Fruit fly (Drosophila melanogaster) whole organism, embryonic: ENCODE measurements around the gene IntS9.

Experiments used
- Atf-2 ChIP-seq: fragments of 200-800 bp; sonication (Bioruptor generic); optimal IDR thresholded peaks from 2 replicates; lab custom pipeline; 2016; ENCODE audit warnings: missing biosample characterization, missing genetic modification characterization
- B-H1 ChIP-seq: fragments of 200-800 bp; sonication (Bioruptor generic); IDR thresholded peaks from 3 replicates; pipeline ENCODE4 v1.3.6; 2022; ENCODE audit warnings: missing biosample characterization, missing genetic modification characterization
- CG10267 ChIP-seq: fragments of 200-800 bp; sonication (Bioruptor generic); optimal IDR thresholded peaks from 2 replicates; lab custom pipeline; 2018; ENCODE audit warnings: missing biosample characterization, mild to moderate bottlenecking, missing genetic modification characterization, moderate library complexity
- CG10274 ChIP-seq: fragments of 200-800 bp; sonication (Bioruptor generic); optimal IDR thresholded peaks from 3 replicates; lab custom pipeline; 2017; ENCODE audit warnings: missing biosample characterization, mild to moderate bottlenecking, missing genetic modification characterization
- CG10366 ChIP-seq: fragments of 200-800 bp; sonication (Bioruptor generic); IDR thresholded peaks from 2 replicates; pipeline ENCODE4 v1.3.6; 2022; ENCODE audit warnings: missing biosample characterization, missing genetic modification characterization
- CG11696 ChIP-seq: fragments of 200-800 bp; sonication (Bioruptor generic); IDR thresholded peaks from 2 replicates; pipeline ENCODE4 v1.3.6; 2022; ENCODE audit warnings: missing biosample characterization, missing genetic modification characterization
- CG12155 ChIP-seq: fragments of 200-800 bp; sonication (Bioruptor generic); optimal IDR thresholded peaks from 3 replicates; lab custom pipeline; 2016; ENCODE audit warnings: missing biosample characterization, missing genetic modification characterization
- CG13775 ChIP-seq: fragments of 200-800 bp; sonication (Bioruptor generic); optimal IDR thresholded peaks from 3 replicates; lab custom pipeline; 2017; ENCODE audit warnings: missing biosample characterization, mild to moderate bottlenecking, missing genetic modification characterization
- CG15514 ChIP-seq: fragments of 200-800 bp; sonication (Bioruptor generic); optimal IDR thresholded peaks from 3 replicates; lab custom pipeline; 2017; ENCODE audit warnings: missing biosample characterization, missing genetic modification characterization, mild to moderate bottlenecking, moderate library complexity, missing genetic modification reagents
- CG1647 ChIP-seq: fragments of 200-800 bp; sonication (Bioruptor generic); optimal IDR thresholded peaks from 3 replicates; lab custom pipeline; 2016; ENCODE audit warnings: missing biosample characterization, missing genetic modification characterization
- CG16813 ChIP-seq: fragments of 200-800 bp; sonication (Bioruptor generic); IDR thresholded peaks from 3 replicates; pipeline ENCODE4 v1.3.6; 2022; ENCODE audit warnings: missing biosample characterization, missing genetic modification characterization; ENCODE audit not compliant: partially characterized antibody
- CG2116 ChIP-seq: fragments of 200-800 bp; sonication (Bioruptor generic); optimal IDR thresholded peaks from 3 replicates; lab custom pipeline; 2018; ENCODE audit warnings: missing biosample characterization, mild to moderate bottlenecking, missing genetic modification characterization
- CG2712 ChIP-seq: fragments of 200-800 bp; optimal IDR thresholded peaks from 3 replicates; lab custom pipeline; 2019; ENCODE audit warnings: missing biosample characterization, mild to moderate bottlenecking, missing genetic modification characterization, moderate library complexity
- CG3065 ChIP-seq: fragments of 200-800 bp; sonication (Bioruptor generic); optimal IDR thresholded peaks from 2 replicates; lab custom pipeline; 2016; ENCODE audit warnings: missing biosample characterization, missing genetic modification characterization
- CG3163 ChIP-seq: fragments of 200-800 bp; sonication (Bioruptor generic); optimal IDR thresholded peaks from 3 replicates; lab custom pipeline; 2016; ENCODE audit warnings: missing biosample characterization, missing genetic modification characterization
- CG32767 ChIP-seq: fragments of 200-800 bp; sonication (Bioruptor generic); IDR thresholded peaks from 2 replicates; pipeline ENCODE4 v1.3.6; 2022; ENCODE audit warnings: missing biosample characterization, missing genetic modification characterization
- CG3847 ChIP-seq: fragments of 200-800 bp; sonication (Bioruptor generic); IDR thresholded peaks from 2 replicates; pipeline ENCODE4 v1.3.6; 2022; ENCODE audit warnings: missing biosample characterization, missing genetic modification characterization
- CG4617 ChIP-seq: fragments of 200-800 bp; sonication (Bioruptor generic); optimal IDR thresholded peaks from 3 replicates; lab custom pipeline; 2016; ENCODE audit warnings: missing biosample characterization, missing genetic modification characterization, borderline replicate concordance
- CG4707 ChIP-seq: fragments of 200-800 bp; sonication (Bioruptor generic); optimal IDR thresholded peaks from 2 replicates; lab custom pipeline; 2018; ENCODE audit warnings: missing biosample characterization, mild to moderate bottlenecking, missing genetic modification characterization, moderate library complexity
- CkIIα-i1 ChIP-seq: fragments of 200-800 bp; sonication (Bioruptor generic); IDR thresholded peaks from 2 replicates; pipeline ENCODE4 v1.3.6; 2022; ENCODE audit warnings: missing biosample characterization, missing genetic modification characterization
- Doc3 ChIP-seq: fragments of 200-800 bp; sonication (Bioruptor generic); IDR thresholded peaks from 3 replicates; pipeline ENCODE4 v1.3.6; 2022; ENCODE audit warnings: missing biosample characterization, missing genetic modification characterization; ENCODE audit not compliant: partially characterized antibody
- Ets65A ChIP-seq: fragments of 200-800 bp; sonication (Bioruptor generic); peaks from one replicate; lab custom pipeline; 2016; ENCODE audit warnings: missing biosample characterization, missing genetic modification characterization
- Ets97D ChIP-seq: fragments of 200-800 bp; sonication (Bioruptor generic); optimal IDR thresholded peaks from 3 replicates; lab custom pipeline; 2016; ENCODE audit warnings: missing biosample characterization, missing genetic modification characterization
- Gsc ChIP-seq: fragments of 200-800 bp; sonication (Bioruptor generic); IDR thresholded peaks from 2 replicates; pipeline ENCODE4 v1.3.6; 2022; ENCODE audit warnings: missing biosample characterization, missing genetic modification characterization
- Lhr ChIP-seq: fragments of 200-800 bp; sonication (Bioruptor generic); optimal IDR thresholded peaks from 3 replicates; lab custom pipeline; 2017; ENCODE audit warnings: mild to moderate bottlenecking, missing biosample characterization, missing genetic modification reagents, missing genetic modification characterization
- Lim3 ChIP-seq: fragments of 200-800 bp; sonication (Bioruptor generic); IDR thresholded peaks from 2 replicates; pipeline ENCODE4 v1.3.6; 2022; ENCODE audit warnings: missing biosample characterization, missing genetic modification characterization
- PHDP ChIP-seq: fragments of 200-800 bp; sonication (Bioruptor generic); optimal IDR thresholded peaks from 3 replicates; lab custom pipeline; 2018; ENCODE audit warnings: missing biosample characterization, mild to moderate bottlenecking, missing genetic modification characterization, moderate library complexity
- Side ChIP-seq: fragments of 200-800 bp; sonication (Bioruptor generic); optimal IDR thresholded peaks from 2 replicates; lab custom pipeline; 2016; ENCODE audit warnings: missing biosample characterization, missing genetic modification characterization
- Sox102F ChIP-seq: fragments of 200-800 bp; sonication (Bioruptor generic); optimal IDR thresholded peaks from 2 replicates; lab custom pipeline; 2018; ENCODE audit warnings: missing biosample characterization, mild to moderate bottlenecking, missing genetic modification characterization, moderate library complexity
- Taf1 ChIP-seq: fragments of 200-800 bp; sonication (Bioruptor generic); IDR thresholded peaks from 2 replicates; pipeline ENCODE4 v1.3.6; 2022; ENCODE audit warnings: missing biosample characterization, missing genetic modification characterization
- Tbp ChIP-seq: fragments of >200 bp; optimal IDR thresholded peaks from 2 replicates; lab custom pipeline; 2018; ENCODE audit warnings: missing biosample characterization, missing genetic modification characterization
- abd-A ChIP-seq: fragments of 200-800 bp; sonication (Bioruptor generic); optimal IDR thresholded peaks from 3 replicates; lab custom pipeline; 2019; ENCODE audit warnings: missing biosample characterization, mild to moderate bottlenecking, missing genetic modification characterization, moderate library complexity
- al ChIP-seq: fragments of 200-800 bp; sonication (Bioruptor generic); IDR thresholded peaks from 2 replicates; pipeline ENCODE4 v1.3.6; 2022; ENCODE audit warnings: missing biosample characterization, missing genetic modification characterization
- ase ChIP-seq: fragments of 200-800 bp; sonication (Bioruptor generic); IDR thresholded peaks from 3 replicates; pipeline ENCODE4 v1.3.6; 2022; ENCODE audit warnings: missing biosample characterization, missing genetic modification characterization
- bowl ChIP-seq: fragments of 200-800 bp; sonication (Bioruptor generic); IDR thresholded peaks from 2 replicates; pipeline ENCODE4 v1.3.6; 2022; ENCODE audit warnings: missing biosample characterization, missing genetic modification characterization
- br ChIP-seq: fragments of >200 bp; optimal IDR thresholded peaks from 2 replicates; lab custom pipeline; 2017
- caup ChIP-seq: fragments of 200-800 bp; sonication (Bioruptor generic); optimal IDR thresholded peaks from 3 replicates; lab custom pipeline; 2017; ENCODE audit warnings: missing biosample characterization, mild to moderate bottlenecking, missing genetic modification characterization, moderate library complexity; ENCODE audit not compliant: severe bottlenecking
- chm ChIP-seq: fragments of 200-800 bp; sonication (Bioruptor generic); IDR thresholded peaks from 2 replicates; pipeline ENCODE4 v1.3.6; 2022; ENCODE audit warnings: missing biosample characterization, missing genetic modification characterization
- da ChIP-seq: fragments of 200-800 bp; sonication (Bioruptor generic); optimal IDR thresholded peaks from 2 replicates; lab custom pipeline; 2016; ENCODE audit warnings: missing biosample characterization, missing genetic modification characterization
- exex ChIP-seq: fragments of 200-800 bp; sonication (Bioruptor generic); optimal IDR thresholded peaks from 4 replicates; lab custom pipeline; 2018; ENCODE audit warnings: missing biosample characterization, mild to moderate bottlenecking, missing genetic modification characterization, moderate library complexity
- fru ChIP-seq: fragments of >200 bp; optimal IDR thresholded peaks from 2 replicates; lab custom pipeline; 2017
- gfzf ChIP-seq: fragments of 200-800 bp; sonication (Bioruptor generic); optimal IDR thresholded peaks from 2 replicates; lab custom pipeline; 2016; ENCODE audit warnings: missing biosample characterization, mild to moderate bottlenecking, missing genetic modification characterization, moderate library complexity
- lola ChIP-seq, 3 experiments: fragments of >200 bp in 2 of 3; fragments of 200-800 bp in 1 of 3; sonication (Bioruptor generic) in 1 of 3; optimal IDR thresholded peaks; 2 replicates each; lab custom pipeline; 2017 to 2019; ENCODE audit warnings: missing biosample characterization in 3 of 3, missing genetic modification characterization in 3 of 3, mild to moderate bottlenecking in 1 of 3, moderate library complexity in 1 of 3
- mld ChIP-seq: fragments of 200-800 bp; sonication (Bioruptor generic); IDR thresholded peaks from 3 replicates; pipeline ENCODE4 v1.3.6; 2022; ENCODE audit warnings: missing biosample characterization, missing genetic modification characterization; ENCODE audit not compliant: partially characterized antibody
- nerfin-2 ChIP-seq: fragments of 200-800 bp; sonication (Bioruptor generic); IDR thresholded peaks from 2 replicates; pipeline ENCODE4 v1.3.6; 2022; ENCODE audit warnings: missing biosample characterization, missing genetic modification characterization; ENCODE audit not compliant: partially characterized antibody
- pan ChIP-seq, 4 experiments: fragments of >200 bp in 3 of 4; fragments of 200-800 bp in 1 of 4; sonication (Bioruptor generic) in 1 of 4; optimal IDR thresholded peaks in 3 of 4; IDR thresholded peaks in 1 of 4; 2 replicates each; pipeline versions ENCODE4 v1.3.6 to Lab custom; 2017 to 2022; ENCODE audit warnings: missing biosample characterization in 2 of 4, missing genetic modification characterization in 2 of 4, mixed read lengths in 1 of 4
- repo ChIP-seq: fragments of 200-800 bp; sonication (Bioruptor generic); optimal IDR thresholded peaks from 2 replicates; lab custom pipeline; 2016; ENCODE audit warnings: missing biosample characterization, missing genetic modification characterization
- rib ChIP-seq: fragments of 200-800 bp; sonication (Bioruptor generic); IDR thresholded peaks from 2 replicates; pipeline ENCODE4 v1.3.6; 2022; ENCODE audit warnings: missing biosample characterization, missing genetic modification characterization
- vnd ChIP-seq: fragments of 200-800 bp; sonication (Bioruptor generic); IDR thresholded peaks from 3 replicates; pipeline ENCODE4 v1.3.6; 2022; ENCODE audit warnings: missing biosample characterization, missing genetic modification characterization; ENCODE audit not compliant: partially characterized antibody
- zfh1 ChIP-seq: fragments of 200-800 bp; sonication (Bioruptor generic); IDR thresholded peaks from 3 replicates; pipeline ENCODE4 v1.3.6; 2022; ENCODE audit warnings: missing biosample characterization, missing genetic modification characterization

Gene IntS9

DNA sequence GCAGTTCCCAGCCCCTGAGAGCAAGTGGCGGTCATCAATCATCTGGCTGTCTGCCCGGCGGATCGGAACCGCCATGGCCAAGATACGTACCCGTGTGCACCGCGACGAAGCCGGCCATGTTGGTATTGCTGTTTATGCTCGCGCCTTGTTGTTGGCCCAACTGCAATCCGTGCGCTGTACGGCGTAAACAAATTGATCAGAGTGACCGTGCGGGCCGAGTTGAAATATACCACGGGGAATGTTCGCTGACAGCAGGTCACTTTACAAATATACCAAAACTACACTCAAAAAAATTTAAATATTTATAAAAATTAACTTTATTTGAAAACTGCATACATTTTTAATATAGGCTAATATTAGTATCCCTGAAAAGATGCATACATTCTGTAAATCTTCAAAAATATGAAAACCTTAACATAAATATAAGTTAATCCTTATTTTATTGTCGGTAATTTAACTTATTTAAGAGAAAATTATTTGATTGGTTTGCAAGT, 18.1 kb downstream of the IntS9 start, which contains the start of gene Tasp1 (continued):
- TF ChIP-seq pan (optimal IDR thresholded peaks at IDR 0.05; lab: Kevin White, UChicago) (no peak), pan (GFP tag; optimal IDR thresholded peaks at IDR 0.05 in 1 of 2, IDR thresholded peaks at IDR 0.05 in 1 of 2) (peak in 1 of 2 experiments; percentile 87), CG1647 (GFP tag; lab: Kevin White, UChicago) (no peak), Gsc (no peak), CG11696 (GFP tag; lab: Robert Waterston, UW) (no peak), CG10366 (GFP tag; lab: Robert Waterston, UW) (peak; percentile 38; the same call in 1 of the 2 replicates), al (GFP tag; lab: Robert Waterston, UW) (peak; percentile 52; the same call in 1 of the 2 replicates), zfh1 (GFP tag; lab: Robert Waterston, UW) (peak; percentile 73; the same call in 2 of the 3 replicates), fru (lab: Kevin White, UChicago) (no peak), Ets65A (GFP tag; lab: Kevin White, UChicago) (peak; percentile 69), abd-A (no peak), Lim3 (GFP tag; lab: Robert Waterston, UW) (no peak), CG32767 (GFP tag; lab: Robert Waterston, UW) (peak; percentile 52; the same call in 1 of the 2 replicates), Tbp (no peak), Taf1 (GFP tag; lab: Robert Waterston, UW) (0 out of 2 replicates have a peak, but pooled peaks have one; percentile 32), CG16813 (GFP tag; lab: Robert Waterston, UW) (no peak), vnd (GFP tag; lab: Robert Waterston, UW) (no peak), bowl (GFP tag; lab: Robert Waterston, UW) (no peak), br (lab: Kevin White, UChicago) (no peak), Sox102F (no peak), mld (GFP tag; lab: Robert Waterston, UW) (no peak), lola (GFP tag; optimal IDR thresholded peaks at IDR 0.05; lab: Kevin White, UChicago) (peak in 1 of 3 experiments; percentile 69), Ets97D (GFP tag; lab: Kevin White, UChicago) (no peak), Side (GFP tag; lab: Kevin White, UChicago) (peak; percentile 22), B-H1 (peak; percentile 43; the same call in 1 of the 3 replicates), exex (tag; lab: Kevin White, UChicago) (no peak), CG12155 (peak; percentile 59), CG4617 (GFP tag; lab: Kevin White, UChicago) (peak; percentile 75), PHDP (tag; lab: Kevin White, UChicago) (peak; percentile 75), caup (peak; percentile 48), CG13775 (GFP tag; lab: Kevin White, UChicago) (peak; percentile 49), CkIIα-i1 (GFP tag; lab: Robert Waterston, UW) (no peak), Atf-2 (GFP tag; lab: Kevin White, UChicago) (no peak), CG15514 (peak; percentile 58), CG10274 (no peak), gfzf (GFP tag; lab: Kevin White, UChicago) (peak; percentile 73), rib (peak; percentile 39; the same call in 1 of the 2 replicates), Doc3 (GFP tag; lab: Robert Waterston, UW) (no peak), repo (GFP tag; lab: Kevin White, UChicago) (no peak), CG3847 (GFP tag; lab: Robert Waterston, UW) (peak; percentile 56), da (GFP tag; lab: Kevin White, UChicago) (no peak), CG10267 (tag; lab: Kevin White, UChicago) (peak; percentile 70), ase (GFP tag; lab: Robert Waterston, UW) (peak; percentile 46; the same call in 1 of the 3 replicates), CG2712 (peak; percentile 83), Lhr (GFP tag; lab: Kevin White, UChicago) (peak; percentile 49), CG3163 (GFP tag; lab: Kevin White, UChicago) (no peak), CG4707 (GFP tag; lab: Kevin White, UChicago) (no peak), chm (GFP tag; lab: Robert Waterston, UW) (no peak), CG2116 (GFP tag; lab: Kevin White, UChicago) (peak; percentile 51), nerfin-2 (no peak), CG3065 (GFP tag; lab: Kevin White, UChicago) (no peak)
